Worm (Caenorhabditis elegans): ENCODE results near the gene rpoa-49.

- TF ChIP-seq peb-1 (tag; optimal IDR thresholded peaks at IDR 0.05) = no peak
- no peak for TF ChIP-seq lin-39 (tag; optimal IDR thresholded peaks at IDR 0.05)
- TF ChIP-seq skn-1 (tag; optimal IDR thresholded peaks at IDR 0.05) = no peak
- TF ChIP-seq nhr-23 (tag; optimal IDR thresholded peaks at IDR 0.05) = no peak
- TF ChIP-seq elt-3 (tag; optimal IDR thresholded peaks at IDR 0.05) = no peak
- no peak for TF ChIP-seq unc-39 (tag; optimal IDR thresholded peaks at IDR 0.05)
- TF ChIP-seq unc-62 (GFP tag; optimal IDR thresholded peaks at IDR 0.05) = no peak
- TF ChIP-seq nhr-12 (tag; optimal IDR thresholded peaks at IDR 0.05) = no peak
- TF ChIP-seq alr-1 (tag; optimal IDR thresholded peaks at IDR 0.05) = no peak
These were observed 21.8 kb upstream of the rpoa-49 start, which contains the start of gene sqt-2 for ce11 chrII:23025-23424.
